Fruit fly (Drosophila melanogaster): Measurements from ENCODE around the gene CG42833.

DNA sequence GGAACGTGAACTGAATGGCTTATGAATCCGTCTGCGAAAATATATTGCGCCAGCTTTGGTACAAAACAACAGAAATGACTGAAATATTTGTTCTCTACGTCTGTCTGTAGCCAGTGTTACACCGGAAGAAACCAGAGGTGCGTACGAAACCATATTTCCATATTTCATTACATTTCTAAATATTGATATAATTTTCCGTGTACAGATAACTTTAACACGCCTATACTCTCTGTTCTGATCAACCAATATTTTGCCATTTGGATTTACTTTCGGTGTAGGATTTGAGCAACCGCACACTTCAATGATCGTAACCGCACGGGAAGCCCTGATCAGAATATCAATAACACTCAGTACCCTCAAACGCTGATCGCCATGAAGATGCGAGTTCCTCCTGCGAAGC, 5.2 kb upstream of the CG42833 start:
- TF ChIP-seq CG8159 (tag; optimal IDR thresholded peaks at IDR 0.05): peak; percentile 40
- TF ChIP-seq Snoo (tag; optimal IDR thresholded peaks at IDR 0.05): peak; percentile 55
- TF ChIP-seq Pif1A (GFP tag; optimal IDR thresholded peaks at IDR 0.05): peak; percentile 51
- peak; percentile 54 for TF ChIP-seq CG9948 (tag; optimal IDR thresholded peaks at IDR 0.05)
- peak; percentile 64 for TF ChIP-seq CG17806 (tag; optimal IDR thresholded peaks at IDR 0.05)
- TF ChIP-seq CG15710 (tag; optimal IDR thresholded peaks at IDR 0.05): peak; percentile 57
